Worm (Caenorhabditis elegans): ENCODE measurements around the gene har-1.

ce11 chrIII:4150919-4151318, 935 bp upstream of the har-1 start:
- TF ChIP-seq tlp-1 (tag; optimal IDR thresholded peaks at IDR 0.05) (no peak), egl-27 (tag; optimal IDR thresholded peaks at IDR 0.05) (no peak), rnt-1 (tag; optimal IDR thresholded peaks at IDR 0.05) (peak; percentile 76), sox-4 (tag; optimal IDR thresholded peaks at IDR 0.05) (peak; percentile 29), nhr-85 (tag) (peak; percentile 51), nhr-47 (tag; optimal IDR thresholded peaks at IDR 0.05) (peak; percentile 78)
